Worm (Caenorhabditis elegans): Measurements from ENCODE around the gene gasr-8.

The gasr-8 gene

DNA sequence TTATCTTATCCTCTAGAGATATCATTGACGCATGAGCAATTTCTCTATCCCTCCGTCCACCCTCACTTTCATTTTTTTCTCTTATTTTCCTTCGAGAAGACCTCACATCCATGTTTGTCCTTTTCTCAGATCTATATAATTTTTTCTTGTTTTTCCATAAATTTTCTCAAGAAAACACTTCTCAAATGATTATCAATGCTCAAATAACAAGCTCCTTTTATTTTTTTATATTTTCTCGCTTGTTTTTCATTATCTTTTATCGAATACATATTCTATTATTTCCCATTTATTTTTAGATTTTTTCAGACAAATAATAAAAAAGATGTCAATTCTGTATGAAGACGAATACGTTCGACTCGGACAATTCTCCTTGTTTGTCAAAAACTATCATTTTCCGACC, 34.1 kb downstream of the gasr-8 start, which contains the start of gene R08A2.7:
Gene R08A2.7, plus strand, starts transcription at position 301 of the 400 bp plus-strand sequence.
- no peak for TF ChIP-seq tbx-37 (GFP tag; conservative IDR thresholded peaks at IDR 0.05)
- TF ChIP-seq hmg-4 (GFP tag; optimal IDR thresholded peaks at IDR 0.05): no peak
- no peak for TF ChIP-seq hnd-1 (tag; optimal IDR thresholded peaks at IDR 0.05)
- no peak for TF ChIP-seq ceh-36 (tag; optimal IDR thresholded peaks at IDR 0.05)

DNA sequence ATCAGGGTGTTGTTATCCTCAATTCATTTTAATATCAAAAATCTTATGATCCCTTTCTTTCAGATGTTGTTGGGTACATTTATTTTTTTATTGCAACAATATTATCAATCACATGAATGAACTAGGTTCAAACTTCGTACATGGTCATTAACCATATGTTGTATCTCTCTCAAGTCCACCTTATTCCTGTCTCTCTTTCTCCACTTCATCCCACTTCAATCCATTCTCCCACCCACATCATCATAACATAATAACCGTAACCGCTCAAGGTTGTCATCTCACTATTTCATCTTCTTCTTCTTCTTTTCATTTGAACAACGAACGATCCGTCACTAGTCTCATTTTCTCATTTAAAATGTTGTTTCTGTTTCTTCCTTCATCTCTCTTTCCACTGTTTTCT, 36.5 kb downstream of the gasr-8 start:
- TF ChIP-seq hmg-4 (GFP tag; optimal IDR thresholded peaks at IDR 0.05): no peak
- no peak for TF ChIP-seq ceh-36 (tag; optimal IDR thresholded peaks at IDR 0.05)
- no peak for TF ChIP-seq hnd-1 (tag; optimal IDR thresholded peaks at IDR 0.05)
- TF ChIP-seq tbx-11 (GFP tag; IDR thresholded peaks at IDR 0.05): no peak
- TF ChIP-seq B0310.2 (tag; optimal IDR thresholded peaks at IDR 0.05): no peak
- TF ChIP-seq ceh-13 (GFP tag; optimal IDR thresholded peaks at IDR 0.05): no peak
- no peak for TF ChIP-seq flt-1 (GFP tag; IDR thresholded peaks at IDR 0.05)
- TF ChIP-seq sea-1 (GFP tag; conservative IDR thresholded peaks at IDR 0.05): no peak

DNA sequence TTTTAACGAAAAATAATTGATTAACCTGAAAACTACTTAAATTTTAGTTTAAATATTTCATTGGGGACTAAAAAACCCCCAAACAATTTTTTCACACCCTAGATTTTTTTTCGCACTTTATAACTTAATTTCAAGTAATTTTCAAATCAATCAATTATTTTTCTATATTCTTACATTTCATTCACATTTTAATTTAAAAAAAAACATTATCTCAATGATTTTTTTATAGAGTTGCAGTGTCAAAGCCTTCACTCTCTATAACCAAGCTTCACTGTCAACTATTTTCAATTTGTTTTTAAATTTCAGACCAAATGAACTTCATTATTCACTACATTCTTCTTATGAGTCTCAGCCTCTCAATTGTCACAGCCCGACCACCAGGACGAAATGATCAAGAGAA, 37.7 kb downstream of the gasr-8 start, which contains the start of gene Y50E8A.1:
Gene Y50E8A.1, plus strand, starts transcription at position 301 of the 400 bp plus-strand sequence.
- TF ChIP-seq hmbx-1 (tag; optimal IDR thresholded peaks at IDR 0.05): no peak
- no peak for TF ChIP-seq flt-1 (GFP tag; IDR thresholded peaks at IDR 0.05)
- no peak for TF ChIP-seq tbx-37 (GFP tag; conservative IDR thresholded peaks at IDR 0.05)
- no peak for TF ChIP-seq ama-1 (optimal IDR thresholded peaks at IDR 0.05)
- no peak for TF ChIP-seq ets-7 (tag; optimal IDR thresholded peaks at IDR 0.05)
- no peak for TF ChIP-seq scrt-1 (GFP tag; IDR thresholded peaks at IDR 0.05)
- TF ChIP-seq ceh-13 (GFP tag; optimal IDR thresholded peaks at IDR 0.05): no peak
- no peak for TF ChIP-seq tbx-11 (GFP tag; IDR thresholded peaks at IDR 0.05)
- TF ChIP-seq aly-1 (tag; optimal IDR thresholded peaks at IDR 0.05): no peak
- TF ChIP-seq ceh-36 (tag; optimal IDR thresholded peaks at IDR 0.05): no peak
- TF ChIP-seq F13C5.2 (tag; optimal IDR thresholded peaks at IDR 0.05): no peak
- no peak for TF ChIP-seq hnd-1 (tag; optimal IDR thresholded peaks at IDR 0.05)
- no peak for TF ChIP-seq tra-4 (tag; optimal IDR thresholded peaks at IDR 0.05)
- no peak for TF ChIP-seq pes-1 (GFP tag; IDR thresholded peaks at IDR 0.05)
- no peak for TF ChIP-seq hmg-4 (GFP tag; optimal IDR thresholded peaks at IDR 0.05)
- TF ChIP-seq B0310.2 (tag; optimal IDR thresholded peaks at IDR 0.05): no peak

DNA sequence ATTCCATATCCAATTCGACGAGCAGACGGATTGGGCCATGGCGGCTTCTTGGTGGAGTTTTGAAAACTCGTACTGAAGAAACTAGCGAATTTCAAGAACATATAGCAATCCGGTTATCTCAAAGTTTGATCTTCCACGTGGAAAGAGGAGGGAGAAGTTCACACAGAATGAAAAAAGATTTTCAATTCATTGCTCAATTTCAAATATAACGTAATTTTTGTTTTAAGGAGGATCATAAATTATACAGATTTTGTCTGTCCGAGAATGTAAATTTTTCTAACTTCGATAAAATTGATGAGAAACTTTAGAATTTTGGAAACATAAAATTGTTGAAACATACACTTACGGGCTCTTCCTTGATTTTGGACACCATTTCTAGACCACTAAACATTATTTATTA, 39.8 kb downstream of the gasr-8 start, which contains the start of gene Y50E8A.2:
Gene Y50E8A.2, minus strand, starts transcription at position 101 of the 400 bp plus-strand sequence.
- TF ChIP-seq ceh-36 (tag; optimal IDR thresholded peaks at IDR 0.05) (no peak), scrt-1 (GFP tag; IDR thresholded peaks at IDR 0.05) (no peak), hnd-1 (tag; optimal IDR thresholded peaks at IDR 0.05) (no peak), F13C5.2 (tag; optimal IDR thresholded peaks at IDR 0.05) (no peak), hmg-4 (GFP tag; optimal IDR thresholded peaks at IDR 0.05) (no peak), B0310.2 (tag; optimal IDR thresholded peaks at IDR 0.05) (no peak), sea-1 (GFP tag; conservative IDR thresholded peaks at IDR 0.05) (no peak), aly-1 (tag; optimal IDR thresholded peaks at IDR 0.05) (no peak)

DNA sequence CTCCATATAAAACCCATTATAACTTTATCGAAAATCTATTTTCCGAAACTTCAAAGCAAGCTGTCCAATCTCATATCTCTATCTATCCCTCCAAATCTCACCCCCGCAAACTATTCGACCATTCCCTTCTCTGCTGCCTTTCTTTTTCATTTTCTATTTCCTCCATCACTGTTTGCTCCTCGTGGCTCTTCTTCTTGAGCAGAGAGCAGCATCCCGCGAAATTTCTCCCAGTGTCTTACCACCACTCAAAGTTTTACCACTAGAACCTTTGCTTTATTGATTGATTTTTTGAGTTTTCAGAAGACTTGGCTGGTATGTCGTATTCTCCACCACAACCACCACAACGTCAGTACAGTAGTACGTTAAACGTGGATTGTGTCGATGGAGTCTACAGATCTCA, 40.4 kb downstream of the gasr-8 start, which contains the start of gene oig-3:
Gene oig-3, plus strand, starts transcription at position 301 of the 400 bp plus-strand sequence.
- TF ChIP-seq B0310.2 (tag; optimal IDR thresholded peaks at IDR 0.05) (no peak), ets-7 (tag; optimal IDR thresholded peaks at IDR 0.05) (no peak), hnd-1 (tag; optimal IDR thresholded peaks at IDR 0.05) (no peak), ceh-13 (GFP tag; optimal IDR thresholded peaks at IDR 0.05) (no peak), hmbx-1 (tag; optimal IDR thresholded peaks at IDR 0.05) (no peak), pes-1 (GFP tag; IDR thresholded peaks at IDR 0.05) (no peak), ceh-36 (tag; optimal IDR thresholded peaks at IDR 0.05) (no peak), sea-1 (GFP tag; conservative IDR thresholded peaks at IDR 0.05) (no peak), hmg-4 (GFP tag; optimal IDR thresholded peaks at IDR 0.05) (no peak), aly-1 (tag; optimal IDR thresholded peaks at IDR 0.05) (no peak), scrt-1 (GFP tag; IDR thresholded peaks at IDR 0.05) (no peak), F13C5.2 (tag; optimal IDR thresholded peaks at IDR 0.05) (no peak), tbx-37 (GFP tag; conservative IDR thresholded peaks at IDR 0.05) (no peak), ama-1 (optimal IDR thresholded peaks at IDR 0.05) (no peak), tbx-11 (GFP tag; IDR thresholded peaks at IDR 0.05) (no peak), tra-4 (tag; optimal IDR thresholded peaks at IDR 0.05) (no peak), flt-1 (GFP tag; IDR thresholded peaks at IDR 0.05) (no peak)

DNA sequence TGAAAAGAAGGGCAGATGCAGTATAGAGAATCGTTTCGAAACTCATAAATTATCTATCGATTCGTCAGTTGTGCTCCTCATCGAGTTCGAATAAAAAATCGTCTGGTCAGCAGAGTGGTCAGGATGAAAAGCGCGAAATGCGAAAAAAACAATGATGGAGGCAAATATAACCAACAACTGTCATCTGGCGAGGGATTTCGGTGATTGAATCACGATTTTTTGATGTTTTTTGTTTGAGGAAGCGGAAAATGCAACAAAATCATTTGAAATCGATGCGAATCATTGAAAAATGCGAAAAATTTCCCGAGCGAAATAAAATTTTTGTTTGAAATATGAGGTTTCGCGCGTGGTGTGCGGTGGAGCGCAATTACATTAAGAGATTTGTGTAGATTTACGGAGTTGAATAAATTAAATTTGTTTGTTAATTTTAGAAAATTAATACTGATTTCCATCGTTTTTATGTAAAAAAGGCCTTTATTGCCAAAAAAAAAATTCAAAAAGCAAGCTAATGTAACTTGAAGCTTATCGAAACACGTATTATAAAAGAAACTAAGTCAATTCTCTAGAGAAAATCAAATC, 45.4 kb downstream of the gasr-8 start, which contains the start of gene unc-61:
Gene unc-61, minus strand, starts transcription at position 51 of the 579 bp plus-strand sequence.
- TF ChIP-seq hnd-1 (tag; optimal IDR thresholded peaks at IDR 0.05): no peak
- no peak for TF ChIP-seq ceh-13 (GFP tag; optimal IDR thresholded peaks at IDR 0.05)
- no peak for TF ChIP-seq aly-1 (tag; optimal IDR thresholded peaks at IDR 0.05)
- no peak for TF ChIP-seq hmg-4 (GFP tag; optimal IDR thresholded peaks at IDR 0.05)
- TF ChIP-seq flt-1 (GFP tag; IDR thresholded peaks at IDR 0.05): no peak
- no peak for TF ChIP-seq F13C5.2 (tag; optimal IDR thresholded peaks at IDR 0.05)
- no peak for TF ChIP-seq ceh-36 (tag; optimal IDR thresholded peaks at IDR 0.05)
- no peak for TF ChIP-seq scrt-1 (GFP tag; IDR thresholded peaks at IDR 0.05)
- no peak for TF ChIP-seq hmbx-1 (tag; optimal IDR thresholded peaks at IDR 0.05)
- no peak for TF ChIP-seq tbx-11 (GFP tag; IDR thresholded peaks at IDR 0.05)
- TF ChIP-seq sea-1 (GFP tag; conservative IDR thresholded peaks at IDR 0.05): no peak
- no peak for TF ChIP-seq ama-1 (optimal IDR thresholded peaks at IDR 0.05)
- TF ChIP-seq tbx-37 (GFP tag; conservative IDR thresholded peaks at IDR 0.05): no peak

DNA sequence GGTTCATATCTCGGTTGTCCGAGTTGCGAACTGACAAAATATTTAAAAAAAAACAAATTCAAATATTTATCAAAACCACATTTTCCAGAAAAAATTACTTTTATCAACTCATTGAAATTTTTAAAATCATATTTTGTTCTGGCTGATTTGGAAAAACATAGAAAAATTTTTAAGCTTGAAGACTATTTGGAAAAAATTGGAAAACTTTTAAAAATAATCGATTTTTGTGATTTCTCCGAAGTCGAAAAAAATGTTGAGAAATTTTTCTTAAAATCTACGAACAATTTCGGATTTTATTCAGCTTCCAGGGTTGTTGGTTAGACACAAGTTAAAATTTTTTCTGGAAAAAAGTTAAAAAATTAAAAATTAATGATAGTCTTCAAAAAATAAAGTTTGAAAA, 47.9 kb downstream of the gasr-8 start, which contains the start of gene Y50E8A.5:
Gene Y50E8A.5, minus strand, starts transcription at position 101 of the 400 bp plus-strand sequence.
- no peak for TF ChIP-seq tra-4 (tag; optimal IDR thresholded peaks at IDR 0.05)
- TF ChIP-seq pes-1 (GFP tag; IDR thresholded peaks at IDR 0.05): no peak
- TF ChIP-seq flt-1 (GFP tag; IDR thresholded peaks at IDR 0.05): no peak
- no peak for TF ChIP-seq hmg-4 (GFP tag; optimal IDR thresholded peaks at IDR 0.05)
- no peak for TF ChIP-seq ceh-36 (tag; optimal IDR thresholded peaks at IDR 0.05)
- no peak for TF ChIP-seq aly-1 (tag; optimal IDR thresholded peaks at IDR 0.05)
- TF ChIP-seq scrt-1 (GFP tag; IDR thresholded peaks at IDR 0.05): no peak
